Fruit fly (Drosophila melanogaster) whole organism: ENCODE data around the gene Ptp4E.

ENCODE experiments used
- CG8478 ChIP-seq: fragments of >200 bp; optimal IDR thresholded peaks from 2 replicates; lab custom pipeline; 2018; ENCODE audit warnings: inconsistent platforms
- Dll ChIP-seq: fragments of >200 bp; optimal IDR thresholded peaks from 2 replicates; lab custom pipeline; 2017
- pan ChIP-seq: fragments of >200 bp; optimal IDR thresholded peaks from 2 replicates; lab custom pipeline; 2017

DNA sequence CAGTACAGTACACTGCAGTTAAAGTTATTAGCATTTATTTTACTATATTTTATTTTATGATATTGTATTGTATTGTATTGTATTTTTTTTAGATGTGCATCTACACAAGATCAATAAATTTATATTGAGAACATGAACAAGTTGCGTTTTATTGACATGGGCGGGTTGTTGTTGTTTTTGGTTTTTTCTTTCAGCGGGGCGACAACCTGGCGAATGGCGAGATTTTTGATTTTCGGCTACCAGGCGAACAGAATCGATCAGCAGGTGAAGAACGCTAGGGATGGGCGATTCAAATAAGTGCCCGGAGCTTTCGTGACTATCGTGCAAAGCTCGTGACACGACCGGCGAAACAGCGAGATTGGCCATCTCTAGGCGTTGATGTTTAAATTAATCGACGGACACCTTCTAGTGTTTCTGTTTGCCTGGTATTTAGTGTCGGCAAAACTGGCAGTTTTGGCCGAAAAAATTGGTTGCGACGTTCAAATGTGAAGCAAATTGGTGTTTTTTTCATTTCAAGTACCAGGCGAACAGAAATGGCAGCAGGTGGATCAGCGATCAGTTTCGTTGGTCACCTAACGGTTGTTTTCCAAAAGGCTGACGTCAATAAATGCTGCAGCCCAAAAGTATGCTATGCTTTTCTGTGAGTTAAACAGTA lies 17.0 kb downstream of the Ptp4E start:
- TF ChIP-seq pan, result no peak
- TF ChIP-seq CG8478 (lab: Kevin White, UChicago), result no peak
- TF ChIP-seq Dll (lab: Kevin White, UChicago), result no peak
